Fruit fly (Drosophila melanogaster) whole organism, embryonic: ENCODE data around the gene Mer.

ENCODE experiments used
- Antp ChIP-seq: fragments of 200-800 bp; sonication (Bioruptor generic); optimal IDR thresholded peaks from 3 replicates; lab custom pipeline; 2016; ENCODE audit warnings: missing biosample characterization, missing genetic modification characterization
- B-H1 ChIP-seq: fragments of 200-800 bp; sonication (Bioruptor generic); IDR thresholded peaks from 3 replicates; pipeline ENCODE4 v1.3.6; 2022; ENCODE audit warnings: missing biosample characterization, missing genetic modification characterization
- BEAF-32 ChIP-seq: fragments of 200-800 bp; sonication (Bioruptor generic); optimal IDR thresholded peaks from 3 replicates; lab custom pipeline; 2017; ENCODE audit warnings: missing biosample characterization, missing genetic modification characterization, mild to moderate bottlenecking, moderate library complexity, missing genetic modification reagents
- CG11247 ChIP-seq: fragments of 200-800 bp; sonication (Bioruptor generic); IDR thresholded peaks from 2 replicates; pipeline ENCODE4 v1.3.6; 2022; ENCODE audit warnings: missing biosample characterization, missing genetic modification characterization
- CG1233 ChIP-seq: fragments of 200-800 bp; sonication (Bioruptor generic); optimal IDR thresholded peaks from 4 replicates; lab custom pipeline; 2018; ENCODE audit warnings: missing biosample characterization, mild to moderate bottlenecking, missing genetic modification characterization
- CG14441 ChIP-seq: fragments of 200-800 bp; sonication (Bioruptor generic); IDR thresholded peaks from 2 replicates; pipeline ENCODE4 v1.3.6; 2022; ENCODE audit warnings: missing biosample characterization, missing genetic modification characterization
- CG14667 ChIP-seq: fragments of 200-800 bp; sonication (Bioruptor generic); IDR thresholded peaks from 2 replicates; pipeline ENCODE4 v1.3.6; 2022; ENCODE audit warnings: missing biosample characterization, missing genetic modification characterization
- CG15073 ChIP-seq: fragments of 200-800 bp; sonication (Bioruptor generic); optimal IDR thresholded peaks from 2 replicates; lab custom pipeline; 2016; ENCODE audit warnings: missing biosample characterization, missing genetic modification characterization
- CG15601 ChIP-seq: fragments of 200-800 bp; sonication (Bioruptor generic); optimal IDR thresholded peaks from 3 replicates; lab custom pipeline; 2019; ENCODE audit warnings: missing biosample characterization, mild to moderate bottlenecking, missing genetic modification characterization, moderate library complexity
- CG2678 ChIP-seq: fragments of 200-800 bp; sonication (Bioruptor generic); optimal IDR thresholded peaks from 3 replicates; lab custom pipeline; 2019; ENCODE audit warnings: missing biosample characterization, mild to moderate bottlenecking, missing genetic modification characterization, moderate library complexity
- CG2712 ChIP-seq: fragments of 200-800 bp; optimal IDR thresholded peaks from 3 replicates; lab custom pipeline; 2019; ENCODE audit warnings: missing biosample characterization, mild to moderate bottlenecking, missing genetic modification characterization, moderate library complexity
- CG31365 ChIP-seq: fragments of 200-800 bp; sonication (Bioruptor generic); optimal IDR thresholded peaks from 2 replicates; lab custom pipeline; 2018; ENCODE audit warnings: missing biosample characterization, mild to moderate bottlenecking, missing genetic modification characterization
- CG33557 ChIP-seq: fragments of 200-800 bp; sonication (Bioruptor generic); optimal IDR thresholded peaks from 2 replicates; lab custom pipeline; 2019; ENCODE audit warnings: missing biosample characterization, mild to moderate bottlenecking, missing genetic modification characterization, moderate library complexity
- CG3847 ChIP-seq: fragments of 200-800 bp; sonication (Bioruptor generic); IDR thresholded peaks from 2 replicates; pipeline ENCODE4 v1.3.6; 2022; ENCODE audit warnings: missing biosample characterization, missing genetic modification characterization
- CG6272 ChIP-seq: fragments of 200-800 bp; sonication (Bioruptor generic); IDR thresholded peaks from 2 replicates; pipeline ENCODE4 v1.3.6; 2022; ENCODE audit warnings: missing biosample characterization, missing genetic modification characterization
- CG7556 ChIP-seq: fragments of 200-800 bp; sonication (Bioruptor generic); optimal IDR thresholded peaks from 2 replicates; lab custom pipeline; 2017; ENCODE audit warnings: missing biosample characterization, mild to moderate bottlenecking, missing genetic modification characterization
- CG7786 ChIP-seq: fragments of 200-800 bp; sonication (Bioruptor generic); optimal IDR thresholded peaks from 2 replicates; lab custom pipeline; 2016; ENCODE audit warnings: missing biosample characterization, missing genetic modification characterization
- CG7963 ChIP-seq: fragments of 200-800 bp; sonication (Bioruptor generic); IDR thresholded peaks from 3 replicates; pipeline ENCODE4 v1.3.6; 2022; ENCODE audit warnings: missing biosample characterization, missing genetic modification characterization; ENCODE audit not compliant: partially characterized antibody
- CG8944 ChIP-seq: fragments of 200-800 bp; sonication (Bioruptor generic); optimal IDR thresholded peaks from 3 replicates; lab custom pipeline; 2016; ENCODE audit warnings: missing biosample characterization, missing genetic modification characterization
- CG9876 ChIP-seq: fragments of 200-800 bp; sonication (Bioruptor generic); optimal IDR thresholded peaks from 2 replicates; lab custom pipeline; 2016; ENCODE audit warnings: missing biosample characterization, missing genetic modification characterization
- Dfd ChIP-seq, 2 experiments: fragments of >200 bp; optimal IDR thresholded peaks; 2 replicates each; lab custom pipeline; 2017; ENCODE audit warnings: missing biosample characterization in 2 of 2, missing genetic modification characterization in 2 of 2
- Dp ChIP-seq: fragments of 200-800 bp; sonication (Bioruptor generic); optimal IDR thresholded peaks from 2 replicates; lab custom pipeline; 2018; ENCODE audit warnings: missing biosample characterization, mild to moderate bottlenecking, missing genetic modification characterization, moderate library complexity
- Lhr ChIP-seq: fragments of 200-800 bp; sonication (Bioruptor generic); optimal IDR thresholded peaks from 3 replicates; lab custom pipeline; 2017; ENCODE audit warnings: mild to moderate bottlenecking, missing biosample characterization, missing genetic modification reagents, missing genetic modification characterization
- MESR4 ChIP-seq: fragments of 200-800 bp; sonication (Bioruptor generic); optimal IDR thresholded peaks from 2 replicates; lab custom pipeline; 2018; ENCODE audit warnings: missing biosample characterization, mild to moderate bottlenecking, missing genetic modification characterization, moderate library complexity
- NC2α ChIP-seq: fragments of 200-800 bp; sonication (Bioruptor generic); optimal IDR thresholded peaks from 2 replicates; lab custom pipeline; 2016; ENCODE audit warnings: missing biosample characterization, missing genetic modification characterization
- NK7.1 ChIP-seq: fragments of 200-800 bp; sonication (Bioruptor generic); optimal IDR thresholded peaks from 3 replicates; lab custom pipeline; 2016; ENCODE audit warnings: missing biosample characterization, missing genetic modification characterization
- Optix ChIP-seq: fragments of 200-800 bp; sonication (Bioruptor generic); IDR thresholded peaks from 3 replicates; pipeline ENCODE4 v1.3.6; 2022; ENCODE audit warnings: missing biosample characterization, missing genetic modification characterization
- Ravus ChIP-seq: fragments of 200-800 bp; sonication (Bioruptor generic); IDR thresholded peaks from 2 replicates; pipeline ENCODE4 v1.3.6; 2022; ENCODE audit warnings: missing biosample characterization, missing genetic modification characterization
- Taf1 ChIP-seq: fragments of 200-800 bp; sonication (Bioruptor generic); IDR thresholded peaks from 2 replicates; pipeline ENCODE4 v1.3.6; 2022; ENCODE audit warnings: missing biosample characterization, missing genetic modification characterization
- ara ChIP-seq: fragments of 200-800 bp; sonication (Bioruptor generic); IDR thresholded peaks from 2 replicates; pipeline ENCODE4 v1.3.6; 2022; ENCODE audit warnings: missing biosample characterization, missing genetic modification characterization
- cas ChIP-seq: fragments of 200-800 bp; sonication (Bioruptor generic); IDR thresholded peaks from 2 replicates; pipeline ENCODE4 v1.3.6; 2022; ENCODE audit warnings: missing biosample characterization, missing genetic modification characterization
- croc ChIP-seq: fragments of 200-800 bp; sonication (Bioruptor generic); conservative IDR thresholded peaks from 3 replicates; pipeline ENCODE4 v1.3.6; 2022; ENCODE audit warnings: missing biosample characterization, missing genetic modification characterization
- da ChIP-seq: fragments of 200-800 bp; sonication (Bioruptor generic); optimal IDR thresholded peaks from 2 replicates; lab custom pipeline; 2016; ENCODE audit warnings: missing biosample characterization, missing genetic modification characterization
- eyg ChIP-seq: fragments of 200-800 bp; sonication (Bioruptor generic); optimal IDR thresholded peaks from 3 replicates; lab custom pipeline; 2016; ENCODE audit warnings: missing biosample characterization, missing genetic modification characterization
- gsb ChIP-seq: fragments of 200-800 bp; sonication (Bioruptor generic); IDR thresholded peaks from 2 replicates; pipeline ENCODE4 v1.3.6; 2022; ENCODE audit warnings: missing biosample characterization, missing genetic modification characterization
- jumu ChIP-seq: fragments of 200-800 bp; sonication (Bioruptor generic); optimal IDR thresholded peaks from 3 replicates; lab custom pipeline; 2016; ENCODE audit warnings: missing biosample characterization, missing genetic modification characterization
- mam ChIP-seq: fragments of 200-800 bp; sonication (Bioruptor generic); optimal IDR thresholded peaks from 3 replicates; lab custom pipeline; 2016; ENCODE audit warnings: missing biosample characterization, missing genetic modification characterization
- nerfin-2 ChIP-seq: fragments of 200-800 bp; sonication (Bioruptor generic); IDR thresholded peaks from 2 replicates; pipeline ENCODE4 v1.3.6; 2022; ENCODE audit warnings: missing biosample characterization, missing genetic modification characterization; ENCODE audit not compliant: partially characterized antibody
- nmo ChIP-seq: fragments of 200-800 bp; sonication (Bioruptor generic); optimal IDR thresholded peaks from 2 replicates; lab custom pipeline; 2018; ENCODE audit warnings: missing biosample characterization, mild to moderate bottlenecking, missing genetic modification characterization, moderate library complexity
- onecut ChIP-seq: fragments of 200-800 bp; sonication (Bioruptor generic); IDR thresholded peaks from 2 replicates; pipeline ENCODE4 v1.3.6; 2022; ENCODE audit warnings: missing biosample characterization, missing genetic modification characterization
- otp ChIP-seq: fragments of 200-800 bp; sonication (Bioruptor generic); IDR thresholded peaks from 3 replicates; pipeline ENCODE4, ENCODE4 v1.3.6; 2022; ENCODE audit warnings: missing biosample characterization, missing genetic modification characterization
- pros ChIP-seq: fragments of 200-800 bp; sonication (Bioruptor generic); optimal IDR thresholded peaks from 3 replicates; lab custom pipeline; 2019; ENCODE audit warnings: missing biosample characterization, mild to moderate bottlenecking, missing genetic modification characterization, moderate library complexity
- psq ChIP-seq: fragments of 200-800 bp; sonication (Bioruptor generic); optimal IDR thresholded peaks from 2 replicates; lab custom pipeline; 2017; ENCODE audit warnings: missing biosample characterization, missing genetic modification characterization
- sens-2 ChIP-seq: fragments of 200-800 bp; sonication (Bioruptor generic); IDR thresholded peaks from 2 replicates; pipeline ENCODE4 v1.3.6; 2022; ENCODE audit warnings: missing biosample characterization, missing genetic modification characterization
- sr ChIP-seq: fragments of 200-800 bp; sonication (Bioruptor generic); IDR thresholded peaks from 3 replicates; pipeline ENCODE4 v1.3.6; 2022; ENCODE audit warnings: missing biosample characterization, missing genetic modification characterization
- tio ChIP-seq: fragments of 200-800 bp; sonication (Bioruptor generic); optimal IDR thresholded peaks from 2 replicates; lab custom pipeline; 2017; ENCODE audit warnings: missing biosample characterization, missing genetic modification characterization, inconsistent platforms
- toy ChIP-seq: fragments of 200-800 bp; sonication (Bioruptor generic); IDR thresholded peaks from 2 replicates; pipeline ENCODE4 v1.3.6; 2022; ENCODE audit warnings: missing biosample characterization, missing genetic modification characterization
- ttk ChIP-seq: fragments of 200-800 bp; sonication (Bioruptor generic); IDR thresholded peaks from 2 replicates; pipeline ENCODE4 v2.1.2; 2022; ENCODE audit warnings: missing biosample characterization, missing genetic modification characterization
- tx ChIP-seq: fragments of 200-800 bp; sonication (Bioruptor generic); optimal IDR thresholded peaks from 2 replicates; lab custom pipeline; 2016; ENCODE audit warnings: missing biosample characterization, missing genetic modification characterization
- unc-4 ChIP-seq: fragments of 200-800 bp; sonication (Bioruptor generic); IDR thresholded peaks from 2 replicates; pipeline ENCODE4 v1.3.6; 2022; ENCODE audit warnings: missing biosample characterization, missing genetic modification characterization; ENCODE audit not compliant: partially characterized antibody
- wdn ChIP-seq: fragments of 200-800 bp; sonication (Bioruptor generic); IDR thresholded peaks from 2 replicates; pipeline ENCODE4 v1.3.6; 2022; ENCODE audit warnings: missing biosample characterization, missing genetic modification characterization
- wek ChIP-seq: fragments of 200-800 bp; sonication (Bioruptor generic); optimal IDR thresholded peaks from 3 replicates; lab custom pipeline; 2018; ENCODE audit warnings: missing biosample characterization, mild to moderate bottlenecking, missing genetic modification characterization, moderate library complexity

Gene Mer

dm6 chrX:19645873-19646541, 47.3 kb downstream of the Mer start, which contains the start of gene Arp10 (continued):
- peak; percentile 7 for TF ChIP-seq mam (GFP tag; lab: Kevin White, UChicago)
- peak in 1 of 2 experiments; percentile 22 for TF ChIP-seq Dfd (GFP tag; optimal IDR thresholded peaks at IDR 0.05; lab: Kevin White, UChicago)
- TF ChIP-seq NC2α (GFP tag; lab: Kevin White, UChicago) = no peak
- no peak for TF ChIP-seq CG11247 (GFP tag; lab: Robert Waterston, UW)
- TF ChIP-seq CG7556 (GFP tag; lab: Kevin White, UChicago) = no peak
- no peak for TF ChIP-seq CG9876 (GFP tag; lab: Kevin White, UChicago)
- TF ChIP-seq CG31365 = no peak
- peak; percentile 66 for TF ChIP-seq MESR4 (GFP tag; lab: Kevin White, UChicago)
- no peak for TF ChIP-seq ttk (GFP tag; lab: Robert Waterston, UW)
- TF ChIP-seq Antp (GFP tag; lab: Kevin White, UChicago) = peak; percentile 0
- no peak for TF ChIP-seq Optix (GFP tag; lab: Robert Waterston, UW)
- no peak for TF ChIP-seq psq
- no peak for TF ChIP-seq wek (GFP tag; lab: Kevin White, UChicago)
- TF ChIP-seq otp (GFP tag; lab: Robert Waterston, UW) = no peak
- peak; percentile 62 for TF ChIP-seq BEAF-32 (GFP tag; lab: Kevin White, UChicago)
- no peak for TF ChIP-seq Taf1 (GFP tag; lab: Robert Waterston, UW)
- no peak for TF ChIP-seq Ravus
- no peak for TF ChIP-seq toy
- no peak for TF ChIP-seq CG7786 (GFP tag; lab: Kevin White, UChicago)
- no peak for TF ChIP-seq CG14441 (GFP tag; lab: Robert Waterston, UW)
- no peak for TF ChIP-seq tx (GFP tag; lab: Kevin White, UChicago)
- TF ChIP-seq CG1233 (GFP tag; lab: Kevin White, UChicago) = no peak
- TF ChIP-seq CG14667 (GFP tag; lab: Robert Waterston, UW) = no peak
- no peak for TF ChIP-seq CG2678
- peak; percentile 8 for TF ChIP-seq CG2712 (tag; lab: Kevin White, UChicago)
- TF ChIP-seq unc-4 = no peak
- TF ChIP-seq pros = no peak
- no peak for TF ChIP-seq CG3847 (GFP tag; lab: Robert Waterston, UW)
- no peak for TF ChIP-seq CG6272 (GFP tag; lab: Robert Waterston, UW)
- peak; percentile 57 for TF ChIP-seq Dp (GFP tag; lab: Kevin White, UChicago)
- no peak for TF ChIP-seq CG15601 (tag; lab: Kevin White, UChicago)
- no peak for TF ChIP-seq tio
- TF ChIP-seq eyg (GFP tag; lab: Kevin White, UChicago) = no peak
- TF ChIP-seq sens-2 = no peak
- no peak for TF ChIP-seq cas (GFP tag; lab: Robert Waterston, UW)
- TF ChIP-seq CG15073 = no peak
- no peak for TF ChIP-seq CG7963
- TF ChIP-seq onecut (GFP tag; lab: Robert Waterston, UW) = no peak
- TF ChIP-seq B-H1 (GFP tag; lab: Robert Waterston, UW) = no peak
- no peak for TF ChIP-seq gsb (GFP tag; lab: Robert Waterston, UW)
- TF ChIP-seq Lhr = no peak
- no peak for TF ChIP-seq sr (GFP tag; lab: Robert Waterston, UW)
- peak; percentile 2 for TF ChIP-seq CG33557 (GFP tag; lab: Kevin White, UChicago)
- no peak for TF ChIP-seq ara (GFP tag; lab: Robert Waterston, UW)
- TF ChIP-seq nmo = peak; percentile 25
- no peak for TF ChIP-seq wdn (GFP tag; lab: Robert Waterston, UW)
- no peak for TF ChIP-seq NK7.1 (GFP tag; lab: Kevin White, UChicago)
- no peak for TF ChIP-seq jumu
- TF ChIP-seq nerfin-2 (GFP tag; lab: Robert Waterston, UW) = no peak
- TF ChIP-seq croc (GFP tag; lab: Robert Waterston, UW) = no peak
- no peak for TF ChIP-seq da
- no peak for TF ChIP-seq CG8944 (GFP tag; lab: Kevin White, UChicago)
